Fruit fly (Drosophila melanogaster) whole organism, embryonic: Measurements from ENCODE around the gene CG14062.

Source experiments
- CG2712 ChIP-seq: fragments of 200-800 bp; optimal IDR thresholded peaks from 3 replicates; lab custom pipeline; 2019; ENCODE audit warnings: missing biosample characterization, mild to moderate bottlenecking, missing genetic modification characterization, moderate library complexity
- CG6254 ChIP-seq: fragments of 200-800 bp; sonication (Bioruptor generic); optimal IDR thresholded peaks from 3 replicates; lab custom pipeline; 2017; ENCODE audit warnings: mild to moderate bottlenecking, missing biosample characterization, missing genetic modification reagents, missing genetic modification characterization
- Mad ChIP-seq: fragments of 200-800 bp; sonication (Bioruptor generic); optimal IDR thresholded peaks from 2 replicates; lab custom pipeline; 2016; ENCODE audit warnings: missing biosample characterization, missing genetic modification characterization
- Myb ChIP-seq: fragments of 200-800 bp; sonication (Bioruptor generic); optimal IDR thresholded peaks from 2 replicates; lab custom pipeline; 2016; ENCODE audit warnings: missing biosample characterization, missing genetic modification characterization
- Oli ChIP-seq: fragments of 200-800 bp; sonication (Bioruptor generic); optimal IDR thresholded peaks from 2 replicates; lab custom pipeline; 2018; ENCODE audit warnings: missing biosample characterization, mild to moderate bottlenecking, missing genetic modification characterization, moderate library complexity
- TFAM ChIP-seq: fragments of 200-800 bp; sonication (Bioruptor generic); optimal IDR thresholded peaks from 2 replicates; lab custom pipeline; 2017; ENCODE audit warnings: missing biosample characterization, missing genetic modification characterization, inconsistent platforms
- bigmax ChIP-seq: fragments of 200-800 bp; sonication (Bioruptor generic); optimal IDR thresholded peaks from 2 replicates; lab custom pipeline; 2018; ENCODE audit warnings: missing biosample characterization, mild to moderate bottlenecking, missing genetic modification characterization
- cwo ChIP-seq: fragments of 200-800 bp; sonication (Bioruptor generic); optimal IDR thresholded peaks from 3 replicates; lab custom pipeline; 2017; ENCODE audit warnings: missing biosample characterization, missing genetic modification characterization, mild to moderate bottlenecking, moderate library complexity, missing genetic modification reagents
- fru ChIP-seq: fragments of >200 bp; optimal IDR thresholded peaks from 2 replicates; lab custom pipeline; 2017
- lola ChIP-seq, 3 experiments: fragments of >200 bp in 2 of 3; fragments of 200-800 bp in 1 of 3; sonication (Bioruptor generic) in 1 of 3; optimal IDR thresholded peaks; 2 replicates each; lab custom pipeline; 2017 to 2019; ENCODE audit warnings: missing biosample characterization in 3 of 3, missing genetic modification characterization in 3 of 3, mild to moderate bottlenecking in 1 of 3, moderate library complexity in 1 of 3
- run ChIP-seq: fragments of 200-800 bp; sonication (Bioruptor generic); optimal IDR thresholded peaks from 3 replicates; lab custom pipeline; 2018; ENCODE audit warnings: missing biosample characterization, mild to moderate bottlenecking, missing genetic modification characterization
- zen ChIP-seq: fragments of 200-800 bp; sonication (Bioruptor generic); optimal IDR thresholded peaks from 3 replicates; lab custom pipeline; 2018; ENCODE audit warnings: missing biosample characterization, mild to moderate bottlenecking, missing genetic modification characterization, moderate library complexity

- TF ChIP-seq bigmax: no peak
- TF ChIP-seq CG6254 (GFP tag; lab: Kevin White, UChicago): no peak
- TF ChIP-seq fru: no peak
- TF ChIP-seq cwo (GFP tag; lab: Kevin White, UChicago): no peak
- TF ChIP-seq Mad (GFP tag; lab: Kevin White, UChicago): no peak
- no peak for TF ChIP-seq zen (tag; lab: Kevin White, UChicago)
- TF ChIP-seq run: no peak
- TF ChIP-seq TFAM (GFP tag; lab: Kevin White, UChicago): no peak
- TF ChIP-seq CG2712 (tag; lab: Kevin White, UChicago): no peak
- no peak for TF ChIP-seq Myb
- TF ChIP-seq Oli (tag; lab: Kevin White, UChicago): no peak
- no peak for TF ChIP-seq lola (GFP tag; optimal IDR thresholded peaks at IDR 0.05; lab: Kevin White, UChicago)
Observed at dm6 chr3R:28662956-28663355, 20.3 kb upstream of the CG14062 start.
